Worm (Caenorhabditis elegans) whole organism, L1 larva: ENCODE data around the gene csb-1.

Source experiments
- C16A3.4 ChIP-seq: fragments of 150-350 bp; optimal IDR thresholded peaks from 2 replicates; lab custom pipeline; 2014; ENCODE audit warnings: missing biosample characterization, missing genetic modification characterization
- Y116A8C.19 ChIP-seq: sonication (generic microtip); optimal IDR thresholded peaks from 2 replicates; lab custom pipeline; 2016; ENCODE audit warnings: missing compliant biosample characterization, missing genetic modification characterization, borderline replicate concordance
- aha-1 ChIP-seq: fragments of 150-350 bp; optimal IDR thresholded peaks from 2 replicates; lab custom pipeline; 2014; ENCODE audit warnings: missing biosample characterization, missing genetic modification characterization
- alr-1 ChIP-seq: fragments of 200-800 bp; sonication (Bioruptor generic); optimal IDR thresholded peaks from 2 replicates; lab custom pipeline; 2018; ENCODE audit warnings: borderline replicate concordance, mild to moderate bottlenecking, missing genetic modification characterization, missing compliant biosample characterization
- blmp-1 ChIP-seq: fragments of 150-350 bp; optimal IDR thresholded peaks from 2 replicates; lab custom pipeline; 2014; ENCODE audit warnings: missing biosample characterization, missing genetic modification characterization
- ceh-63 ChIP-seq: fragments of 200-800 bp; sonication (Bioruptor generic); optimal IDR thresholded peaks from 2 replicates; lab custom pipeline; 2018; ENCODE audit warnings: mild to moderate bottlenecking, missing genetic modification characterization, missing compliant biosample characterization
- ceh-8 ChIP-seq: fragments of 200-800 bp; sonication (Bioruptor generic); optimal IDR thresholded peaks from 2 replicates; lab custom pipeline; 2018; ENCODE audit warnings: mild to moderate bottlenecking, missing genetic modification characterization, moderate library complexity, missing compliant biosample characterization
- ces-1 ChIP-seq: fragments of 150-350 bp; optimal IDR thresholded peaks from 2 replicates; lab custom pipeline; 2014; ENCODE audit warnings: missing biosample characterization, missing genetic modification reagents, missing genetic modification characterization
- dpl-1 ChIP-seq, 3 experiments: fragments of 150-350 bp in 2 of 3; sonication (generic microtip) in 1 of 3; optimal IDR thresholded peaks; 2 replicates each; lab custom pipeline; 2014 to 2017; ENCODE audit warnings: missing biosample characterization in 3 of 3, missing genetic modification characterization in 3 of 3, missing genetic modification reagents in 3 of 3
- dsc-1 ChIP-seq: sonication (generic microtip); optimal IDR thresholded peaks from 2 replicates; lab custom pipeline; 2016; ENCODE audit warnings: mild to moderate bottlenecking, missing genetic modification characterization, missing compliant biosample characterization
- efl-3 ChIP-seq: fragments of 200-800 bp; sonication (Bioruptor generic); optimal IDR thresholded peaks from 2 replicates; lab custom pipeline; 2018; ENCODE audit warnings: mild to moderate bottlenecking, missing genetic modification characterization, missing compliant biosample characterization
- egl-13 ChIP-seq: sonication (generic microtip); optimal IDR thresholded peaks from 2 replicates; lab custom pipeline; 2016; ENCODE audit warnings: missing genotype, missing genetic modification reagents, missing genetic modification characterization, missing compliant biosample characterization
- egl-27 ChIP-seq, 2 experiments: fragments of 150-350 bp in 1 of 2; sonication (generic microtip); optimal IDR thresholded peaks; 3 replicates each; lab custom pipeline; 2017 to 2018; ENCODE audit warnings: missing biosample characterization in 2 of 2, missing genetic modification characterization in 2 of 2, missing genetic modification reagents in 2 of 2
- elt-3 ChIP-seq, 6 experiments: fragments of 150-350 bp in 1 of 6; sonication (generic microtip); optimal IDR thresholded peaks; 2 replicates each; lab custom pipeline; 2017 to 2018; ENCODE audit warnings: missing biosample characterization in 6 of 6, missing genetic modification characterization in 6 of 6, inconsistent platforms in 1 of 6
- ets-5 ChIP-seq: fragments of 200-800 bp; sonication (Bioruptor generic); IDR thresholded peaks from 2 replicates; pipeline ENCODE4 v1.3.6; 2022; ENCODE audit warnings: missing genetic modification characterization, missing compliant biosample characterization
- fkh-10 ChIP-seq: sonication (generic microtip); optimal IDR thresholded peaks from 2 replicates; lab custom pipeline; 2017; ENCODE audit warnings: missing biosample characterization, missing genetic modification reagents, missing genetic modification characterization
- fkh-8 ChIP-seq: sonication (generic microtip); optimal IDR thresholded peaks from 2 replicates; lab custom pipeline; 2016; ENCODE audit warnings: mild to moderate bottlenecking, missing genetic modification characterization, missing compliant biosample characterization
- fos-1 ChIP-seq: fragments of 150-350 bp; optimal IDR thresholded peaks from 2 replicates; lab custom pipeline; 2014; ENCODE audit warnings: missing biosample characterization, missing genetic modification characterization
- grh-1 ChIP-seq: fragments of 200-800 bp; sonication (Bioruptor generic); IDR thresholded peaks from 2 replicates; pipeline ENCODE4 v1.3.6; 2022; ENCODE audit warnings: missing genetic modification reagents, missing genetic modification characterization, missing compliant biosample characterization
- hlh-17 ChIP-seq: fragments of 200-800 bp; sonication (Bioruptor generic); optimal IDR thresholded peaks from 2 replicates; lab custom pipeline; 2018; ENCODE audit warnings: missing genetic modification characterization, mild to moderate bottlenecking, missing compliant biosample characterization, moderate library complexity, borderline replicate concordance
- hpl-2 ChIP-seq: fragments of 150-350 bp; optimal IDR thresholded peaks from 2 replicates; lab custom pipeline; 2014; ENCODE audit warnings: missing biosample characterization, missing genetic modification reagents, missing genetic modification characterization
- irx-1 ChIP-seq: sonication (generic microtip); optimal IDR thresholded peaks from 2 replicates; lab custom pipeline; 2016; ENCODE audit warnings: missing genetic modification characterization, missing compliant biosample characterization
- lin-13 ChIP-seq: fragments of 150-350 bp; optimal IDR thresholded peaks from 2 replicates; lab custom pipeline; 2014; ENCODE audit warnings: missing biosample characterization, missing genetic modification reagents, missing genetic modification characterization
- lin-35 ChIP-seq, 2 experiments: fragments of 150-350 bp; optimal IDR thresholded peaks; 2 replicates each; lab custom pipeline; 2014; ENCODE audit warnings: missing biosample characterization in 2 of 2, missing genetic modification characterization in 2 of 2, missing genetic modification reagents in 2 of 2
- lsy-2 ChIP-seq, 2 experiments: fragments of 150-350 bp; optimal IDR thresholded peaks; 2 replicates each; lab custom pipeline; 2014; ENCODE audit warnings: missing biosample characterization in 2 of 2, missing genetic modification characterization in 2 of 2
- mab-9 ChIP-seq: fragments of 200-800 bp; sonication (Bioruptor generic); IDR thresholded peaks from 2 replicates; pipeline ENCODE4 v1.3.6; 2022; ENCODE audit warnings: missing genetic modification reagents, missing genetic modification characterization, missing compliant biosample characterization
- mdl-1 ChIP-seq, 2 experiments: fragments of 150-350 bp; optimal IDR thresholded peaks; 2 replicates each; lab custom pipeline; 2014 to 2017; ENCODE audit warnings: missing biosample characterization in 2 of 2, missing genetic modification characterization in 2 of 2, inconsistent platforms in 1 of 2
- mep-1 ChIP-seq: fragments of 150-350 bp; optimal IDR thresholded peaks from 2 replicates; lab custom pipeline; 2014; ENCODE audit warnings: missing biosample characterization, missing genetic modification characterization
- nhr-11 ChIP-seq: fragments of 150-350 bp; optimal IDR thresholded peaks from 2 replicates; lab custom pipeline; 2014; ENCODE audit warnings: missing biosample characterization, missing genetic modification characterization
- nhr-19 ChIP-seq: fragments of 200-800 bp; sonication (Bioruptor generic); conservative IDR thresholded peaks from 2 replicates; pipeline ENCODE4 v1.3.6; 2022; ENCODE audit warnings: missing genetic modification characterization, missing compliant biosample characterization
- nhr-20 ChIP-seq: sonication (generic microtip); optimal IDR thresholded peaks from 2 replicates; lab custom pipeline; 2016; ENCODE audit warnings: mild to moderate bottlenecking, missing genetic modification characterization, missing compliant biosample characterization
- nhr-237 ChIP-seq: fragments of 150-350 bp; optimal IDR thresholded peaks from 2 replicates; lab custom pipeline; 2014; ENCODE audit warnings: missing biosample characterization, missing genetic modification characterization
- nhr-28 ChIP-seq: fragments of 150-350 bp; optimal IDR thresholded peaks from 2 replicates; lab custom pipeline; 2014; ENCODE audit warnings: missing biosample characterization, missing genetic modification characterization
- nhr-47 ChIP-seq: sonication (generic microtip); optimal IDR thresholded peaks from 2 replicates; lab custom pipeline; 2016; ENCODE audit warnings: mild to moderate bottlenecking, missing genetic modification characterization, moderate library complexity, missing compliant biosample characterization
- nhr-77 ChIP-seq: fragments of 150-350 bp; optimal IDR thresholded peaks from 2 replicates; lab custom pipeline; 2014; ENCODE audit warnings: missing biosample characterization, missing genetic modification characterization
- nhr-84 ChIP-seq: sonication (generic microtip); optimal IDR thresholded peaks from 2 replicates; lab custom pipeline; 2017; ENCODE audit warnings: missing biosample characterization, missing genetic modification characterization
- nhr-85 ChIP-seq: sonication (generic microtip); peaks from one replicate; lab custom pipeline; 2016; ENCODE audit warnings: missing genetic modification characterization, inconsistent platforms, missing compliant biosample characterization
- nhr-90 ChIP-seq: sonication (generic microtip); optimal IDR thresholded peaks from 2 replicates; lab custom pipeline; 2016; ENCODE audit warnings: mild to moderate bottlenecking, missing genetic modification characterization, missing compliant biosample characterization; ENCODE audit not compliant: poor library complexity
- pag-3 ChIP-seq: sonication (generic microtip); optimal IDR thresholded peaks from 2 replicates; lab custom pipeline; 2017; ENCODE audit warnings: missing genetic modification characterization, mild to moderate bottlenecking, missing compliant biosample characterization, antibody characterized with exemption, borderline replicate concordance; ENCODE audit not compliant: insufficient read depth
- pax-3 ChIP-seq: fragments of 200-800 bp; sonication (Bioruptor generic); optimal IDR thresholded peaks from 2 replicates; lab custom pipeline; 2018; ENCODE audit warnings: mild to moderate bottlenecking, missing genetic modification characterization, moderate library complexity, missing compliant biosample characterization
- pqm-1 ChIP-seq: sonication (generic microtip); optimal IDR thresholded peaks from 3 replicates; lab custom pipeline; 2017; ENCODE audit warnings: missing biosample characterization, missing genetic modification characterization
- snpc-4 ChIP-seq: fragments of 150-350 bp; optimal IDR thresholded peaks from 2 replicates; lab custom pipeline; 2014; ENCODE audit warnings: missing biosample characterization, missing genetic modification characterization
- snu-23 ChIP-seq: sonication (generic microtip); optimal IDR thresholded peaks from 2 replicates; lab custom pipeline; 2016; ENCODE audit warnings: missing genetic modification characterization, missing compliant biosample characterization
- sox-4 ChIP-seq: sonication (generic microtip); optimal IDR thresholded peaks from 2 replicates; lab custom pipeline; 2016; ENCODE audit warnings: missing genetic modification characterization, missing compliant biosample characterization
- sptf-1 ChIP-seq: fragments of 150-350 bp; optimal IDR thresholded peaks from 2 replicates; lab custom pipeline; 2014; ENCODE audit warnings: missing biosample characterization, missing genetic modification characterization
- tbx-2 ChIP-seq: sonication (generic microtip); optimal IDR thresholded peaks from 2 replicates; lab custom pipeline; 2016; ENCODE audit warnings: missing genetic modification characterization, missing compliant biosample characterization
- tlp-1 ChIP-seq: fragments of 150-350 bp; optimal IDR thresholded peaks from 2 replicates; lab custom pipeline; 2014; ENCODE audit warnings: missing biosample characterization, missing genetic modification characterization
- unc-62 ChIP-seq: fragments of 150-350 bp; optimal IDR thresholded peaks from 2 replicates; lab custom pipeline; 2014; ENCODE audit warnings: missing biosample characterization, missing genetic modification reagents, missing genetic modification characterization
- vab-15 ChIP-seq: sonication (generic microtip); optimal IDR thresholded peaks from 2 replicates; lab custom pipeline; 2017; ENCODE audit warnings: missing genotype, mild to moderate bottlenecking, missing genetic modification characterization, missing compliant biosample characterization
- xbp-1 ChIP-seq: sonication (generic microtip); optimal IDR thresholded peaks from 2 replicates; lab custom pipeline; 2016; ENCODE audit warnings: missing genetic modification characterization, missing compliant biosample characterization
- zag-1 ChIP-seq: fragments of 150-350 bp; optimal IDR thresholded peaks from 2 replicates; lab custom pipeline; 2014; ENCODE audit warnings: missing biosample characterization, missing genetic modification characterization
- ztf-4 ChIP-seq: fragments of 150-350 bp; optimal IDR thresholded peaks from 2 replicates; lab custom pipeline; 2014; ENCODE audit warnings: missing biosample characterization, missing genetic modification characterization

csb-1 gene

DNA sequence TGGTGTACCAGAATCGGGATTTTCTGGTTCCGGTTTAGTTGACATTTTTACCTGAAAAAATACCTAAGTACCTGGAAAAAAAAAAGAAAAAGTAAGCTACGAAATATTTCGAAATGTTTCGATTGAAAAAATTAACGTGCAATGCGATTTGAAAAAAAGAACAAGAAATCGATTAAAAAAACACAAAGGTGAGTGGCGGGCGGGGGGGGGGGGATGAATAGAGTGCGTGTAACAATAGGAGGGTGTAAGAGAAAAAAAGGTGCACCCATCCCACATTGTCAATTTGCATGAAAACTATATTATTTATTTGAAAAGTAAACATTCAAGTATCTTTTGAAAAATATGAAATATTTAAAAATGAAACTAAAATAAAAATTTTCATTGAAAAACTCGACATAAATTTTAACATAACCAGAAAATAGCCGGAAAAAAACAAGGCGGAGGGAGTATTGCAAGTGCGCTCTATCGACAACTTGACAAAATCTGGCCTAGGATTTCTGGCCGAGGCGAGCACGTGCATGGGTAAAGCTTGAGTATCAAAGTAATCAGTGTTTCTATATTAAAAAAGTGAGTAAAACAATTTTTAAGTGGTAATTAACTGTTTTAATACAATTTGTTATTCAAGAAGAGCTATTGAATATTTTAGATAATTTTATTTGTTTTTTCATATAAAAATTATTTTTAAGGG, at the start of gene csb-1, which contains the start of gene F53H4.4:
csb-1 (minus strand) TSS at position 51 of the 688 bp plus-strand sequence.
F53H4.4 (plus strand) TSS at position 520 of the 688 bp plus-strand sequence.
- peak; percentile 77 for TF ChIP-seq nhr-90 (tag; lab: Kevin White, UChicago)
- TF ChIP-seq unc-62 = no peak
- TF ChIP-seq fkh-8 (tag; lab: Kevin White, UChicago) = peak; percentile 78
- TF ChIP-seq nhr-47 (tag; lab: Kevin White, UChicago) = peak; percentile 79
- no peak for TF ChIP-seq alr-1 (tag; lab: Kevin White, UChicago)
- no peak for TF ChIP-seq fos-1 (tag; lab: Kevin White, UChicago)
- no peak for TF ChIP-seq vab-15 (tag; lab: Kevin White, UChicago)
- peak; percentile 47 for TF ChIP-seq snpc-4 (tag; lab: Kevin White, UChicago)
- peak; percentile 55 for TF ChIP-seq nhr-77
- TF ChIP-seq ceh-63 (GFP tag; lab: Kevin White, UChicago) = no peak
- TF ChIP-seq mdl-1 (tag; optimal IDR thresholded peaks at IDR 0.05; lab: Kevin White, UChicago) = peak; percentile 26 to 97
- TF ChIP-seq ets-5 (GFP tag; lab: Robert Waterston, UW) = no peak
- TF ChIP-seq dsc-1 (tag; lab: Kevin White, UChicago) = peak; percentile 54
- peak; percentile 46 for TF ChIP-seq irx-1
- TF ChIP-seq nhr-19 (GFP tag; lab: Robert Waterston, UW) = peak; percentile 71
- no peak for TF ChIP-seq nhr-28 (tag; lab: Kevin White, UChicago)
- TF ChIP-seq ztf-4 (tag; lab: Kevin White, UChicago) = no peak
- TF ChIP-seq fkh-10 (GFP tag; lab: Kevin White, UChicago) = peak; percentile 38
- TF ChIP-seq egl-27 (tag; optimal IDR thresholded peaks at IDR 0.05; lab: Kevin White, UChicago) = no peak
- TF ChIP-seq tbx-2 (tag; lab: Kevin White, UChicago) = peak; percentile 75
- TF ChIP-seq Y116A8C.19 (tag; lab: Kevin White, UChicago) = no peak
- peak; percentile 77 to 87 for TF ChIP-seq lsy-2 (tag; optimal IDR thresholded peaks at IDR 0.05; lab: Kevin White, UChicago)
- TF ChIP-seq egl-13 = peak; percentile 59
- no peak for TF ChIP-seq mab-9 (GFP tag; lab: Robert Waterston, UW)
- TF ChIP-seq mep-1 (tag; lab: Kevin White, UChicago) = peak; percentile 84
- TF ChIP-seq elt-3 (tag; optimal IDR thresholded peaks at IDR 0.05; lab: Kevin White, UChicago) = peak in 1 of 6 experiments; percentile 49
- TF ChIP-seq lin-13 (GFP tag; lab: Kevin White, UChicago) = peak; percentile 56
- no peak for TF ChIP-seq nhr-237 (tag; lab: Kevin White, UChicago)
- TF ChIP-seq ceh-8 (GFP tag; lab: Kevin White, UChicago) = no peak
- TF ChIP-seq nhr-11 (tag; lab: Kevin White, UChicago) = no peak
- TF ChIP-seq nhr-20 (tag; lab: Kevin White, UChicago) = peak; percentile 80
- TF ChIP-seq xbp-1 (tag; lab: Kevin White, UChicago) = peak; percentile 60
- TF ChIP-seq snu-23 = peak; percentile 78
- TF ChIP-seq hlh-17 (GFP tag; lab: Kevin White, UChicago) = no peak
- peak; percentile 48 for TF ChIP-seq sox-4 (tag; lab: Kevin White, UChicago)
- TF ChIP-seq dpl-1 (GFP tag; optimal IDR thresholded peaks at IDR 0.05; lab: Kevin White, UChicago) = peak; percentile 52 to 73 (median 59)
- no peak for TF ChIP-seq zag-1 (tag; lab: Kevin White, UChicago)
- TF ChIP-seq nhr-85 (tag; lab: Kevin White, UChicago) = peak; percentile 55
- no peak for TF ChIP-seq grh-1 (GFP tag; lab: Robert Waterston, UW)
- TF ChIP-seq lin-35 (GFP tag; optimal IDR thresholded peaks at IDR 0.05; lab: Kevin White, UChicago) = peak; percentile 66 to 76
- TF ChIP-seq efl-3 = no peak
- no peak for TF ChIP-seq sptf-1 (tag; lab: Kevin White, UChicago)
- no peak for TF ChIP-seq nhr-84
- no peak for TF ChIP-seq pqm-1 (tag; lab: Kevin White, UChicago)
- no peak for TF ChIP-seq pax-3 (tag; lab: Kevin White, UChicago)
- TF ChIP-seq blmp-1 (tag; lab: Kevin White, UChicago) = peak; percentile 71
- TF ChIP-seq hpl-2 (GFP tag; lab: Kevin White, UChicago) = no peak
- TF ChIP-seq C16A3.4 (tag; lab: Kevin White, UChicago) = peak; percentile 84
- TF ChIP-seq aha-1 = no peak
- no peak for TF ChIP-seq tlp-1 (tag; lab: Kevin White, UChicago)
- no peak for TF ChIP-seq ces-1 (GFP tag; lab: Kevin White, UChicago)
- TF ChIP-seq pag-3 (tag; lab: Kevin White, UChicago) = peak; percentile 54
